Fruit fly (Drosophila melanogaster) whole organism, adult: ENCODE results near the gene ecd.

Experiments
- CG1620 ChIP-seq: fragments of 200-800 bp; sonication (Bioruptor generic); optimal IDR thresholded peaks from 2 replicates; lab custom pipeline; 2016; ENCODE audit warnings: missing biosample characterization, missing genetic modification characterization
- CG7045 ChIP-seq: fragments of 200-800 bp; sonication (Bioruptor generic); optimal IDR thresholded peaks from 2 replicates; lab custom pipeline; 2017; ENCODE audit warnings: missing biosample characterization, mild to moderate bottlenecking, missing genetic modification characterization

- TF ChIP-seq CG7045 (GFP tag; lab: Kevin White, UChicago), result no peak
- no peak for TF ChIP-seq CG1620 (GFP tag; lab: Kevin White, UChicago)
Observed at dm6 chr3L:2237543-2238233, 28.0 kb downstream of the ecd start, which contains the start of gene ACXD.
